Worm (Caenorhabditis elegans): Measurements from ENCODE around the gene srx-76.

DNA sequence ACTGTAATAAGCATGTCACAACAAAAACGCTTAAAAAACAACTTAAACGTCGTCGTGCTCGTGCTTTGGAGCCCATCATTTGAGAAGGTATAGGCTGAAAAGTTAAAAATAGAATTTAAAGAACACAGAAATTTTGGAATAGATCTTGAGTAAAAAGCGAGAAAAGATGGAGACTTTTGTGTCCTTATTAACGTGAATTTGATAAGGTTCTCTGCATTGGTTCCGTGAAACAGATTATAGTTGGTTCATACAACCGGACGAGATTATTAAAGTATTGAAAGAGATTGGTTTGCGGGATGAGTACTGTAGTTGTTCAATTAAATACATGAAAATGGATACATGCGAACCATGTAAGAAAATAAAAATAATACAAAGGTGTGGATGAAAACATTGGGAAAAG is 46.1 kb downstream of the srx-76 start, which contains the start of gene gpla-1:
- no peak for TF ChIP-seq ama-1 (optimal IDR thresholded peaks at IDR 0.05)
- TF ChIP-seq nhr-6 (tag; optimal IDR thresholded peaks at IDR 0.05), result no peak
- no peak for TF ChIP-seq elt-1 (tag; optimal IDR thresholded peaks at IDR 0.05)
- TF ChIP-seq egl-27 (tag; optimal IDR thresholded peaks at IDR 0.05), result no peak
- TF ChIP-seq blmp-1 (tag; optimal IDR thresholded peaks at IDR 0.05; ENCODE audit: insufficient read depth), result no peak
- no peak for TF ChIP-seq aly-2 (tag; optimal IDR thresholded peaks at IDR 0.05)
- TF ChIP-seq ztf-11 (tag; optimal IDR thresholded peaks at IDR 0.05), result no peak
- TF ChIP-seq fos-1 (tag; optimal IDR thresholded peaks at IDR 0.05), result no peak
- no peak for TF ChIP-seq sma-9 (GFP tag; optimal IDR thresholded peaks at IDR 0.05)
- TF ChIP-seq sma-9 (tag; optimal IDR thresholded peaks at IDR 0.05), result no peak

Data from whole organism, L2 larva.